Worm (Caenorhabditis elegans) whole organism, L4 larva: ENCODE data around the gene cnc-2.

ENCODE experiments used
- D1046.2 ChIP-seq: fragments of 200-800 bp; sonication (Bioruptor generic); IDR thresholded peaks from 2 replicates; pipeline ENCODE4 v1.3.6; 2022; ENCODE audit warnings: missing genetic modification characterization, missing compliant biosample characterization
- F26F4.8 ChIP-seq: fragments of 200-800 bp; sonication (Bioruptor generic); conservative IDR thresholded peaks from 2 replicates; pipeline ENCODE4 v1.3.6; 2022; ENCODE audit warnings: missing genetic modification characterization, missing compliant biosample characterization
- T26A8.4 ChIP-seq: fragments of 200-800 bp; sonication (Bioruptor generic); IDR thresholded peaks from 2 replicates; pipeline ENCODE4 v1.3.6; 2022; ENCODE audit warnings: missing genetic modification characterization, missing compliant biosample characterization
- Y5F2A.4 ChIP-seq: fragments of 200-800 bp; sonication (Bioruptor generic); optimal IDR thresholded peaks from 2 replicates; lab custom pipeline; 2018; ENCODE audit warnings: mild to moderate bottlenecking, missing genetic modification characterization, missing compliant biosample characterization
- aha-1 ChIP-seq: fragments of 150-350 bp; peaks from one replicate; lab custom pipeline; 2014; ENCODE audit warnings: missing biosample characterization, missing genetic modification characterization
- aly-2 ChIP-seq: sonication (generic microtip); optimal IDR thresholded peaks from 2 replicates; lab custom pipeline; 2018; ENCODE audit warnings: missing biosample characterization, missing genetic modification characterization
- attf-4 ChIP-seq: sonication (generic microtip); optimal IDR thresholded peaks from 3 replicates; lab custom pipeline; 2017; ENCODE audit warnings: missing biosample characterization, missing genetic modification characterization
- ceh-20 ChIP-seq: fragments of 200-800 bp; sonication (Bioruptor generic); IDR thresholded peaks from 2 replicates; pipeline ENCODE4 v1.3.6; 2022; ENCODE audit warnings: missing genetic modification reagents, missing genetic modification characterization, missing compliant biosample characterization
- ces-1 ChIP-seq: fragments of 150-350 bp; sonication (generic microtip); optimal IDR thresholded peaks from 4 replicates; lab custom pipeline; 2014; ENCODE audit warnings: missing biosample characterization, missing genetic modification reagents, missing genetic modification characterization
- cey-2 ChIP-seq: sonication (generic microtip); optimal IDR thresholded peaks from 3 replicates; lab custom pipeline; 2017; ENCODE audit warnings: missing genetic modification characterization, mild to moderate bottlenecking, missing compliant biosample characterization, antibody characterized with exemption, borderline replicate concordance; ENCODE audit not compliant: insufficient read depth
- ctbp-1 ChIP-seq: fragments of 200-800 bp; sonication (Bioruptor generic); IDR thresholded peaks from 2 replicates; pipeline ENCODE4 v1.3.6; 2022; ENCODE audit warnings: missing genetic modification reagents, missing genetic modification characterization, missing compliant biosample characterization
- daf-16 ChIP-seq, 3 experiments: sonication (generic microtip); optimal IDR thresholded peaks; 2 replicates each; lab custom pipeline; 2016 to 2017; ENCODE audit warnings: missing genetic modification characterization in 3 of 3, missing genetic modification reagents in 3 of 3, mild to moderate bottlenecking in 2 of 3, missing compliant biosample characterization in 2 of 3, missing biosample characterization in 1 of 3, moderate library complexity in 1 of 3
- egl-43 ChIP-seq: fragments of 200-800 bp; sonication (Bioruptor generic); IDR thresholded peaks from 2 replicates; pipeline ENCODE4 v1.3.6; 2022; ENCODE audit warnings: missing genetic modification reagents, missing genetic modification characterization, missing compliant biosample characterization
- fkh-10 ChIP-seq: fragments of 150-350 bp; optimal IDR thresholded peaks from 2 replicates; lab custom pipeline; 2014; ENCODE audit warnings: missing biosample characterization, missing genetic modification reagents, missing genetic modification characterization
- fos-1 ChIP-seq: fragments of 150-350 bp; optimal IDR thresholded peaks from 2 replicates; lab custom pipeline; 2014; ENCODE audit warnings: missing biosample characterization, missing genetic modification characterization
- hif-1 ChIP-seq, 2 experiments: sonication (generic microtip); optimal IDR thresholded peaks; 2 replicates each; lab custom pipeline; 2016 to 2017; ENCODE audit warnings: missing compliant biosample characterization in 2 of 2, missing genetic modification characterization in 2 of 2, missing genetic modification reagents in 2 of 2, missing genotype in 2 of 2, mild to moderate bottlenecking in 1 of 2
- hlh-11 ChIP-seq: fragments of 200-800 bp; sonication (Bioruptor generic); optimal IDR thresholded peaks from 2 replicates; lab custom pipeline; 2018; ENCODE audit warnings: mild to moderate bottlenecking, missing genetic modification characterization, missing compliant biosample characterization
- hlh-30 ChIP-seq: sonication (generic microtip); optimal IDR thresholded peaks from 2 replicates; lab custom pipeline; 2017; ENCODE audit warnings: antibody characterized with exemption, mild to moderate bottlenecking, missing genetic modification characterization, missing compliant biosample characterization; ENCODE audit not compliant: insufficient read depth
- hmg-1.1 ChIP-seq: fragments of 200-800 bp; sonication (Bioruptor generic); IDR thresholded peaks from 2 replicates; pipeline ENCODE4 v1.3.6; 2022; ENCODE audit warnings: missing genetic modification reagents, missing genetic modification characterization, missing compliant biosample characterization
- lim-7 ChIP-seq: fragments of 200-800 bp; sonication (Bioruptor generic); IDR thresholded peaks from 2 replicates; pipeline ENCODE4 v1.3.6; 2022; ENCODE audit warnings: missing genetic modification characterization, missing compliant biosample characterization
- lin-38 ChIP-seq: fragments of 200-800 bp; sonication (Bioruptor generic); IDR thresholded peaks from 2 replicates; pipeline ENCODE4 v1.3.6; 2022; ENCODE audit warnings: missing genetic modification reagents, missing genetic modification characterization, missing compliant biosample characterization
- lsy-2 ChIP-seq, 2 experiments: fragments of 150-350 bp in 1 of 2; sonication (generic microtip) in 1 of 2; optimal IDR thresholded peaks; 2 replicates each; lab custom pipeline; 2014 to 2017; ENCODE audit warnings: missing biosample characterization in 2 of 2, missing genetic modification characterization in 2 of 2
- madf-5 ChIP-seq, 2 experiments: fragments of 200-800 bp; sonication (Bioruptor generic); IDR thresholded peaks; 2 replicates each; pipeline ENCODE4 v1.3.6; 2022; ENCODE audit warnings: missing compliant biosample characterization in 2 of 2, missing genetic modification characterization in 2 of 2
- madf-9 ChIP-seq: fragments of 200-800 bp; sonication (Bioruptor generic); conservative IDR thresholded peaks from 2 replicates; pipeline ENCODE4 v1.3.6; 2022; ENCODE audit warnings: missing genetic modification reagents, missing genetic modification characterization, missing compliant biosample characterization
- mdl-1 ChIP-seq, 2 experiments: fragments of 150-350 bp in 1 of 2; sonication (generic microtip) in 1 of 2; optimal IDR thresholded peaks; 2 replicates each; lab custom pipeline; 2014 to 2017; ENCODE audit warnings: missing biosample characterization in 2 of 2, missing genetic modification characterization in 2 of 2
- mes-2 ChIP-seq: sonication (generic microtip); optimal IDR thresholded peaks from 2 replicates; lab custom pipeline; 2016; ENCODE audit warnings: missing genotype, mild to moderate bottlenecking, missing genetic modification characterization, missing compliant biosample characterization; ENCODE audit not compliant: poor library complexity, severe bottlenecking
- mxl-3 ChIP-seq: fragments of 200-800 bp; sonication (Bioruptor generic); optimal IDR thresholded peaks from 2 replicates; lab custom pipeline; 2018; ENCODE audit warnings: mild to moderate bottlenecking, missing genetic modification characterization, missing compliant biosample characterization
- nhr-28 ChIP-seq: fragments of 150-350 bp; optimal IDR thresholded peaks from 2 replicates; lab custom pipeline; 2014; ENCODE audit warnings: missing biosample characterization, missing genetic modification characterization
- nhr-48 ChIP-seq: sonication (generic microtip); optimal IDR thresholded peaks from 2 replicates; lab custom pipeline; 2016; ENCODE audit warnings: mild to moderate bottlenecking, missing genetic modification characterization, missing compliant biosample characterization
- rbr-2 ChIP-seq: sonication (generic microtip); optimal IDR thresholded peaks from 2 replicates; lab custom pipeline; 2016; ENCODE audit warnings: missing genotype, missing genetic modification characterization, missing compliant biosample characterization
- set-16 ChIP-seq: fragments of 200-800 bp; sonication (Bioruptor generic); IDR thresholded peaks from 2 replicates; pipeline ENCODE4 v1.3.6; 2022; ENCODE audit warnings: missing genetic modification reagents, missing genetic modification characterization, missing compliant biosample characterization
- skn-1 ChIP-seq: fragments of 150-350 bp; optimal IDR thresholded peaks from 2 replicates; lab custom pipeline; 2014; ENCODE audit warnings: missing biosample characterization, missing genetic modification characterization
- snpc-1.2 ChIP-seq: fragments of 200-800 bp; sonication (Bioruptor generic); IDR thresholded peaks from 2 replicates; pipeline ENCODE4 v1.3.6; 2022; ENCODE audit warnings: missing genetic modification reagents, missing genetic modification characterization, missing compliant biosample characterization
- snpc-4 ChIP-seq: fragments of 150-350 bp; optimal IDR thresholded peaks from 2 replicates; lab custom pipeline; 2014; ENCODE audit warnings: missing biosample characterization, missing genetic modification characterization
- tra-1 ChIP-seq: fragments of 200-800 bp; sonication (Bioruptor generic); IDR thresholded peaks from 2 replicates; pipeline ENCODE4 v1.3.6; 2022; ENCODE audit warnings: missing genetic modification reagents, missing genetic modification characterization, missing compliant biosample characterization
- unc-62 ChIP-seq, 3 experiments: fragments of 150-350 bp in 1 of 3; sonication (generic microtip); optimal IDR thresholded peaks in 2 of 3; peaks in 1 of 3; 1 replicate in 1 of 3; 2 replicates in 2 of 3; lab custom pipeline; 2014 to 2017; ENCODE audit warnings: missing biosample characterization in 3 of 3, missing genetic modification characterization in 3 of 3, missing genetic modification reagents in 3 of 3, missing genotype in 1 of 3
- zip-2 ChIP-seq: fragments of 150-350 bp; optimal IDR thresholded peaks from 2 replicates; lab custom pipeline; 2014; ENCODE audit warnings: missing biosample characterization, missing genetic modification characterization

The cnc-2 gene

DNA sequence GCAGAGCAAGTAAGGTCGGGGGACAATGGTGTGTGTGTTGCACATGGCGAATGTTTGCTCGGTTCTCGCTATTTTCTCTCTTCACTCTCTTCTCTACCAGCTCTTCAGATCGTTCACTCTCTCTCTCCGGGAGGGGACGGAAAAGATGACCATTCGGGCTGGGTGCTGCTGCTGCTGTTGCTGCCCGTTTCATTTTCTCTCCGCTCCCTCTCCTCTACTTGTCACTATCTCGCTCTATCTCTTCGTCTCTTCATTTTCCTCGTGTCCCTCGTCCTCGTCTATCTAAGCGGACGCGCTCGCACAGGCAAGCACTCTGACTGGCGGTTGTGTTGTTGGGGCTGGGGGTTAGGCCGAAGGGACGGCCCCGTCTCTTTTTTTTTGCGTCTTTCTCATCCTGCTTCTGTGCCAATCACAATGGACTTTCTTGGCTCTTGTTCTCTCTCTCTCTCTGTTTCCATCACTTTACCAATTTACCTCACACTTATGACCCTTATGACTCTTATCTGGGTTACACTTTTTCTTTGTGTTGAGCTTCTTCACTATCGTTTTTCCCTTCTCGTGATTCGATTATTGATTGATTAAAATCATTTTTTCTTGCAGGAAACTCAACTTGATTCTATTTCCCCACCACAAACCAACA, 24.6 kb upstream of the cnc-2 start, which contains the start of the genes F53E2.2 and unc-60 (continued):
- peak; percentile 12 to 77 for TF ChIP-seq mdl-1 (tag; optimal IDR thresholded peaks at IDR 0.05; lab: Kevin White, UChicago)
- peak; percentile 16 for TF ChIP-seq ces-1 (GFP tag; lab: Kevin White, UChicago)
- TF ChIP-seq aha-1 (tag; lab: Kevin White, UChicago): peak; percentile 99
- TF ChIP-seq egl-43 (GFP tag; lab: Robert Waterston, UW): peak; percentile 74; the same call in 1 of the 2 replicates
- no peak; the same call in 1 of the 2 replicates for TF ChIP-seq tra-1 (GFP tag; lab: Robert Waterston, UW)
- no peak for TF ChIP-seq Y5F2A.4
- TF ChIP-seq nhr-48 (tag; lab: Kevin White, UChicago): peak; percentile 4
- peak; percentile 53 for TF ChIP-seq nhr-28
- TF ChIP-seq lsy-2 (tag; optimal IDR thresholded peaks at IDR 0.05; lab: Kevin White, UChicago): peak; percentile 29 to 50
- TF ChIP-seq T26A8.4 (GFP tag; lab: Robert Waterston, UW): peak; percentile 59
- peak; percentile 80 for TF ChIP-seq hlh-11 (tag; lab: Kevin White, UChicago)
- no peak for TF ChIP-seq snpc-4 (tag; lab: Kevin White, UChicago)
- peak; percentile 11 to 27 for TF ChIP-seq daf-16 (GFP tag; optimal IDR thresholded peaks at IDR 0.05; lab: Kevin White, UChicago)
- peak; percentile 59 for TF ChIP-seq daf-16 (tag; optimal IDR thresholded peaks at IDR 0.05; lab: Kevin White, UChicago)
- peak; percentile 48 for TF ChIP-seq lin-38 (GFP tag; lab: Robert Waterston, UW)
- TF ChIP-seq skn-1 (tag; lab: Kevin White, UChicago): no peak
- TF ChIP-seq mxl-3: peak; percentile 66
- TF ChIP-seq attf-4: no peak
- TF ChIP-seq cey-2 (tag; lab: Kevin White, UChicago): no peak
- TF ChIP-seq madf-5 (GFP tag; IDR thresholded peaks at IDR 0.05; lab: Robert Waterston, UW): 0 out of 4 replicates have a peak, but pooled peaks of 1 of the 2 experiments have one; percentile 36
- peak; percentile 84 for TF ChIP-seq hmg-1.1 (GFP tag; lab: Robert Waterston, UW)
- 0 out of 2 replicates have a peak, but pooled peaks have one; percentile 29 for TF ChIP-seq ceh-20 (GFP tag; lab: Robert Waterston, UW)
- TF ChIP-seq hif-1 (tag; optimal IDR thresholded peaks at IDR 0.05; lab: Kevin White, UChicago): peak in 1 of 2 experiments; percentile 40
- 0 out of 2 replicates have a peak, but pooled peaks have one; percentile 44 for TF ChIP-seq lim-7 (GFP tag; lab: Robert Waterston, UW)
- TF ChIP-seq rbr-2 (tag; lab: Kevin White, UChicago): peak; percentile 84
- 0 out of 2 replicates have a peak, but pooled peaks have one; percentile 13 for TF ChIP-seq snpc-1.2

DNA sequence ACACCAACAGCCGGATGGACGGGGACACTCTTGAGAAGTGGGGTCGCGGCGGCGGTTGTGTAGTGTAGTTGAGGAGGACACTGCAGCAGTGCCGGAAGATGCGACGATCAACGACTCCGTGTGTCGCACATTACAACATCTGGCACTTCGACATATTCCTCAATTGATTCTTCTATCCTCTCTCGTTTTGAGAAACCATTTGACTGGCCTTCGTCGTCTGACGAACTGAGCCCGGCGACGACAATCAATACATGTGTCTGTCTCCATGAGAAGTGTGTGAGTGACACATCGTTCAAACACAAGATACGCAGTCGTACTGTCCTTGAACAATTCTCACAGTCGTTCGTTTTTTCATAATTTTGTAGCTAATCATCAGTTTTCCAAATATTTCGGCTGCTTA, 22.6 kb upstream of the cnc-2 start:
- TF ChIP-seq nhr-28 (peak; percentile 18), unc-62 (GFP tag; optimal IDR thresholded peaks at IDR 0.05 in 1 of 2; lab: Kevin White, UChicago) (peak in 1 of 2 experiments; percentile 12), unc-62 (tag; optimal IDR thresholded peaks at IDR 0.05; lab: Kevin White, UChicago) (no peak), aha-1 (tag; lab: Kevin White, UChicago) (peak; percentile 82), F26F4.8 (no peak), aly-2 (tag; lab: Kevin White, UChicago) (no peak), mes-2 (tag; lab: Kevin White, UChicago) (peak; percentile 17), egl-43 (GFP tag; lab: Robert Waterston, UW) (no peak), mxl-3 (peak; percentile 43), hlh-30 (tag; lab: Kevin White, UChicago) (peak; percentile 65)

DNA sequence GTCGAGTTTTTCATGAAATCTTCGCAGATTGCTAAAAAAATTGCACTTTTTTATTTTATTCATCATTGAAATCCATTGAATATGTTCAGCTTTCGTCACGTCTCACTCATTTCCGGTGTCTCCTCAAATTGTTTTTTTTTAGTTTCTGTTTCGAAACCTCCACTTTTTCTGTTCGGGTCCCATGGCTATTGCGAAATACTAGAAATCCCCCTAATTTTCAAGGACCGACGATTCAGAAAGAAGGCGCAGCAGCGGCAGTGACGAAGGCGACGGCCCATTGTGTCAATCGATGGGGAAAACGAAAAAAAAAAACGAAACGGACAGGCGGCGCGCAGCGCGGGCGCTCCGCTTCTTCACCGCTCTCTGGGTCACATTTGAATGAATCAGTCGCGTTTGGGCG, 22.0 kb upstream of the cnc-2 start:
- peak; percentile 34 for TF ChIP-seq mes-2 (tag; lab: Kevin White, UChicago)
- no peak for TF ChIP-seq fkh-10
- TF ChIP-seq set-16 (GFP tag; lab: Robert Waterston, UW): peak; percentile 46; the same call in 1 of the 2 replicates
- TF ChIP-seq madf-9 (GFP tag; lab: Robert Waterston, UW): peak; percentile 34; the same call in 1 of the 2 replicates
- TF ChIP-seq ctbp-1 (GFP tag; lab: Robert Waterston, UW): 0 out of 2 replicates have a peak, but pooled peaks have one; percentile 13
- TF ChIP-seq D1046.2 (GFP tag; lab: Robert Waterston, UW): 0 out of 2 replicates have a peak, but pooled peaks have one; percentile 28
- no peak for TF ChIP-seq fos-1 (tag; lab: Kevin White, UChicago)
- no peak for TF ChIP-seq zip-2 (tag; lab: Kevin White, UChicago)
